Worm (Caenorhabditis elegans) whole organism, young adult: ENCODE measurements around the gene C49C8.8.

ENCODE experiments used
- C06A6.2 ChIP-seq: fragments of 200-800 bp; sonication (Bioruptor generic); conservative IDR thresholded peaks from 2 replicates; pipeline ENCODE4 v1.3.6; 2022; ENCODE audit warnings: missing genetic modification characterization, missing compliant biosample characterization
- Y53F4B.3 ChIP-seq: fragments of 200-800 bp; sonication (Bioruptor generic); IDR thresholded peaks from 2 replicates; pipeline ENCODE4 v1.3.6; 2022; ENCODE audit warnings: missing genetic modification reagents, missing genetic modification characterization, missing compliant biosample characterization
- akir-1 ChIP-seq: fragments of 200-800 bp; sonication (Bioruptor generic); optimal IDR thresholded peaks from 2 replicates; lab custom pipeline; 2018; ENCODE audit warnings: mild to moderate bottlenecking, missing genetic modification characterization, moderate library complexity, missing compliant biosample characterization
- aptf-3 ChIP-seq: fragments of 200-800 bp; sonication (Bioruptor generic); IDR thresholded peaks from 2 replicates; pipeline ENCODE4 v1.3.6; 2022; ENCODE audit warnings: missing genetic modification characterization, missing compliant biosample characterization
- athp-1 ChIP-seq: sonication (generic microtip); optimal IDR thresholded peaks from 2 replicates; lab custom pipeline; 2017; ENCODE audit warnings: mild to moderate bottlenecking, missing genetic modification characterization, missing compliant biosample characterization
- bed-2 ChIP-seq: fragments of 200-800 bp; sonication (Bioruptor generic); IDR thresholded peaks from 2 replicates; pipeline ENCODE4 v1.3.6; 2022; ENCODE audit warnings: missing genetic modification reagents, missing genetic modification characterization, missing compliant biosample characterization
- cebp-2 ChIP-seq: fragments of 200-800 bp; sonication (Bioruptor generic); IDR thresholded peaks from 2 replicates; pipeline ENCODE4 v1.3.6; 2022; ENCODE audit warnings: missing genetic modification characterization, missing compliant biosample characterization
- ceh-79 ChIP-seq: sonication (generic microtip); optimal IDR thresholded peaks from 2 replicates; lab custom pipeline; 2017; ENCODE audit warnings: mild to moderate bottlenecking, missing genetic modification characterization, missing compliant biosample characterization
- chd-7 ChIP-seq: sonication (generic microtip); optimal IDR thresholded peaks from 2 replicates; lab custom pipeline; 2016; ENCODE audit warnings: mild to moderate bottlenecking, missing genetic modification characterization, moderate library complexity, missing compliant biosample characterization
- egl-18 ChIP-seq: fragments of 200-800 bp; sonication (Bioruptor generic); IDR thresholded peaks from 2 replicates; pipeline ENCODE4 v1.3.6; 2022; ENCODE audit warnings: missing genetic modification reagents, missing genetic modification characterization, missing compliant biosample characterization
- hmg-20 ChIP-seq: fragments of 200-800 bp; sonication (Bioruptor generic); IDR thresholded peaks from 2 replicates; pipeline ENCODE4 v1.3.6; 2022; ENCODE audit warnings: missing genetic modification reagents, missing genetic modification characterization, missing compliant biosample characterization
- lin-26 ChIP-seq: fragments of 200-800 bp; sonication (Bioruptor generic); IDR thresholded peaks from 2 replicates; pipeline ENCODE4 v1.3.6; 2022; ENCODE audit warnings: missing genetic modification reagents, missing genetic modification characterization, missing compliant biosample characterization
- lin-40 ChIP-seq: sonication (generic microtip); optimal IDR thresholded peaks from 2 replicates; lab custom pipeline; 2016; ENCODE audit warnings: missing genetic modification characterization, mild to moderate bottlenecking, missing compliant biosample characterization, missing genotype, missing genetic modification reagents
- lin-54 ChIP-seq: fragments of 200-800 bp; sonication (Bioruptor generic); optimal IDR thresholded peaks from 2 replicates; lab custom pipeline; 2018; ENCODE audit warnings: mild to moderate bottlenecking, missing genetic modification characterization, missing compliant biosample characterization
- madf-10 ChIP-seq: sonication (generic microtip); optimal IDR thresholded peaks from 2 replicates; lab custom pipeline; 2016; ENCODE audit warnings: mild to moderate bottlenecking, missing genetic modification characterization, missing compliant biosample characterization
- mcd-1 ChIP-seq: fragments of 200-800 bp; sonication (Bioruptor generic); IDR thresholded peaks from 2 replicates; pipeline ENCODE4 v1.3.6; 2022; ENCODE audit warnings: missing genetic modification reagents, missing genetic modification characterization, missing compliant biosample characterization
- nfyb-1 ChIP-seq: fragments of 200-800 bp; sonication (Bioruptor generic); IDR thresholded peaks from 2 replicates; pipeline ENCODE4 v1.3.6; 2022; ENCODE audit warnings: missing genetic modification reagents, missing genetic modification characterization, missing compliant biosample characterization
- nhr-120 ChIP-seq: fragments of 200-800 bp; sonication (Bioruptor generic); IDR thresholded peaks from 2 replicates; pipeline ENCODE4 v1.3.6; 2022; ENCODE audit warnings: missing genetic modification characterization, missing compliant biosample characterization
- nhr-179 ChIP-seq: sonication (generic microtip); optimal IDR thresholded peaks from 2 replicates; lab custom pipeline; 2016; ENCODE audit warnings: mild to moderate bottlenecking, missing genetic modification characterization, missing compliant biosample characterization
- snpc-1.3 ChIP-seq: sonication (generic microtip); optimal IDR thresholded peaks from 2 replicates; lab custom pipeline; 2017; ENCODE audit warnings: missing genetic modification characterization, mild to moderate bottlenecking, missing compliant biosample characterization, antibody characterized with exemption, moderate library complexity, missing genotype, missing genetic modification reagents; ENCODE audit not compliant: insufficient read depth
- xnd-1 ChIP-seq: sonication (generic microtip); optimal IDR thresholded peaks from 2 replicates; lab custom pipeline; 2016; ENCODE audit warnings: missing genotype, missing genetic modification reagents, missing genetic modification characterization, missing compliant biosample characterization
- ztf-18 ChIP-seq: sonication (generic microtip); optimal IDR thresholded peaks from 2 replicates; lab custom pipeline; 2016; ENCODE audit warnings: missing genotype, mild to moderate bottlenecking, missing genetic modification characterization, missing compliant biosample characterization

Gene C49C8.8

DNA sequence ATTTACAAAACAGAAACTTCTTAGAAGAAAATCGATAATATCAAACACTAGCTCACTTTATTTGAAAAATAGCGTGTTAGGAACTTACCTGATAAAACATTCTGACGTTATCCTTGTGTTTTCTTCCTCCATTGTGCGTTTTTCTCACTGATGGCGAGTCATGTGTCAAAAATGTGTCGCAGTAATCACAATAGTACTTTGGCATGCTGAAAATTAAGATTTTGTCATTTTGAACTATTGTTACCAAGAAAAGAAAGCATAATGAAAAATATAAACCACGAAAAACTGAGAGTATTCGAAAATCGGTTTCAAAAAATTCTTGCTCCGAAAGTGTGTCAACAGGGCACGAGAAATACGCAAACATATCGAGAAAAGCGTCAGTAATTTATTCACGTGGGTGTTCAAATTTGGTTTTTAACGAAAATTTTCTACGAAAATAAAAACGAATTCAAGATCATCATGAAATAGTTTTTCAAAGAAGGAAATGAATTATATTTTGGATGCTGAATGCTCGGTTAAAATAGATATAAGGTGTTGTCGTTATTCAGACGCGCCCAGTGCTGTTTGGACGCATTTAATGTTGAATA, 35.8 kb downstream of the C49C8.8 start, which contains the start of gene snrp-3 (continued):
- no peak for TF ChIP-seq bed-2 (GFP tag; lab: Robert Waterston, UW)
- TF ChIP-seq chd-7 (tag; lab: Kevin White, UChicago), result peak; percentile 11
- TF ChIP-seq mcd-1 (GFP tag; lab: Robert Waterston, UW), result peak; percentile 76
- peak; percentile 59 for TF ChIP-seq snpc-1.3
- peak; percentile 42 for TF ChIP-seq madf-10 (tag; lab: Kevin White, UChicago)
- peak; percentile 73 for TF ChIP-seq hmg-20 (GFP tag; lab: Robert Waterston, UW)
- TF ChIP-seq cebp-2 (GFP tag; lab: Robert Waterston, UW), result no peak
- TF ChIP-seq ceh-79, result no peak
- 0 out of 2 replicates have a peak, but pooled peaks have one; percentile 6 for TF ChIP-seq lin-26
- no peak for TF ChIP-seq athp-1 (tag; lab: Kevin White, UChicago)
- no peak for TF ChIP-seq Y53F4B.3
- no peak for TF ChIP-seq aptf-3 (GFP tag; lab: Robert Waterston, UW)

DNA sequence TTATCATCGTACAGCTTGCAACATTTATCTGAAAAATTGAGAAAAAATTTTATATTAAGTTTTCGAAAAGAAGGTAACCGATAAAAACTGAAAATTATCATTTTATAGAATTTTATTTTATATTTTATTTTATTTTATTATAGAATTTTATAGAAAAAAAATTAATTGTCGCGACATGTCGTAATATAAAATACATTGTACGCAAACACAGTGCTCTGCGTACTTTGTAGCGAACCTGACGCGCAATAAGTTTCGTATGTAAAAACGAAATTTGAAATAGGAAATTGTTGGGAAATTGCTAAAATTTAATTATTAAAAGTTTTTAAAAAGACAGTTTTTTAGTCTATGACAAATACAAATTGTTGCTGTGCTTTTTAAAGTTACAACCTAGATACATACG, 39.6 kb downstream of the C49C8.8 start, which contains the start of the genes hst-1 and ints-6:
hst-1 (minus strand) TSS at position 28 of the 400 bp plus-strand sequence.
ints-6 (plus strand) TSS at position 260 of the 400 bp plus-strand sequence.
- peak; percentile 5 for TF ChIP-seq ztf-18 (tag; lab: Kevin White, UChicago)
- TF ChIP-seq nfyb-1, result no peak

DNA sequence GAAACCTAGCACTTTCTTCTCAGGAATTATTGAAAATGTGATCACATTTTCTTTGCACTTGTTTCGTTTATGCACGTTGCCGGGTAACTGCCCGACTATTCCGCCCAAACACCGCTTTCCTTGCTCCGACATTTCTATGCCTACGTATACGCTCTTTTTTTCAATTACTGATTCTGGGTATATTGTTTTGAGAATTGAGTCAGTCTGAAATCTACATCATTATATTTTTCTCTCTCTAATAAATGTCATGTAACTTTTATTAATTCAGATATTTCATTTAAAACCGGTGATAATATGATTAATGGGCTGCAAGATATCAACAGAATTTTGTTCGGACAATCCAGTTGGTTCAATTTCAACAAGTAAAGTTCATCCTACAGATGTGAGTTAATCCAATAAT, 45.5 kb downstream of the C49C8.8 start, which contains the start of gene ttll-11:
ttll-11 (plus strand) TSS at position 301 of the 400 bp plus-strand sequence.
- TF ChIP-seq xnd-1 (tag; lab: Kevin White, UChicago), result no peak
- TF ChIP-seq lin-54 (GFP tag; lab: Kevin White, UChicago), result no peak
- TF ChIP-seq snpc-1.3, result no peak
- TF ChIP-seq akir-1 (GFP tag; lab: Kevin White, UChicago), result no peak
- no peak for TF ChIP-seq nhr-120
- no peak for TF ChIP-seq nhr-179 (tag; lab: Kevin White, UChicago)
- no peak for TF ChIP-seq lin-40 (tag; lab: Kevin White, UChicago)
- TF ChIP-seq egl-18 (GFP tag; lab: Robert Waterston, UW), result no peak
- TF ChIP-seq lin-26, result no peak
- TF ChIP-seq C06A6.2 (GFP tag; lab: Robert Waterston, UW), result no peak
